Fruit fly (Drosophila melanogaster): Measurements from ENCODE around the gene CG11586.

The CG11586 gene

dm6 chr3L:4282627-4283026, 20.4 kb upstream of the CG11586 start, which contains the start of gene CG11583 (continued):
- TF ChIP-seq repo (GFP tag; optimal IDR thresholded peaks at IDR 0.05): peak; percentile 14
- TF ChIP-seq CG12104 (GFP tag; optimal IDR thresholded peaks at IDR 0.05): no peak
- peak; percentile 38; the same call in 1 of the 2 replicates for TF ChIP-seq Dref (GFP tag; IDR thresholded peaks at IDR 0.05)
- TF ChIP-seq lilli (GFP tag; optimal IDR thresholded peaks at IDR 0.05): no peak
- no peak for TF ChIP-seq Jarid2 (GFP tag; optimal IDR thresholded peaks at IDR 0.05)
- no peak for TF ChIP-seq Hr39 (optimal IDR thresholded peaks at IDR 0.05)
- no peak for TF ChIP-seq Hand (GFP tag; optimal IDR thresholded peaks at IDR 0.05)
- no peak for TF ChIP-seq CG17385 (GFP tag; optimal IDR thresholded peaks at IDR 0.05)
- no peak for TF ChIP-seq dati (GFP tag; IDR thresholded peaks at IDR 0.05)
- TF ChIP-seq kni (GFP tag; optimal IDR thresholded peaks at IDR 0.05): no peak
- TF ChIP-seq CG5245 (GFP tag; optimal IDR thresholded peaks at IDR 0.05): peak; percentile 15
- no peak for TF ChIP-seq CG15011 (GFP tag; optimal IDR thresholded peaks at IDR 0.05)
- no peak for TF ChIP-seq CG10147 (GFP tag; optimal IDR thresholded peaks at IDR 0.05)
- peak; percentile 38; the same call in 1 of the 2 replicates for TF ChIP-seq CG13287 (GFP tag; IDR thresholded peaks at IDR 0.05; ENCODE audit: partially characterized antibody)
- no peak for TF ChIP-seq CG9437 (GFP tag; optimal IDR thresholded peaks at IDR 0.05)
- no peak for TF ChIP-seq CG2875 (GFP tag; optimal IDR thresholded peaks at IDR 0.05)
- TF ChIP-seq h (optimal IDR thresholded peaks at IDR 0.05): no peak
- TF ChIP-seq schlank (tag; optimal IDR thresholded peaks at IDR 0.05): no peak
- TF ChIP-seq prd (optimal IDR thresholded peaks at IDR 0.05): no peak
- no peak for TF ChIP-seq prd (GFP tag; IDR thresholded peaks at IDR 0.05)
- TF ChIP-seq CG2202 (tag; optimal IDR thresholded peaks at IDR 0.05): no peak
- no peak for TF ChIP-seq CrebB (tag; optimal IDR thresholded peaks at IDR 0.05)
- no peak for TF ChIP-seq chinmo (GFP tag; IDR thresholded peaks at IDR 0.05; ENCODE audit: partially characterized antibody)
- no peak for TF ChIP-seq CG14965 (GFP tag; optimal IDR thresholded peaks at IDR 0.05; ENCODE audit: borderline replicate concordance)
- peak; percentile 48; the same call in 1 of the 2 replicates for TF ChIP-seq NFAT (GFP tag; IDR thresholded peaks at IDR 0.05)
- TF ChIP-seq HLHmδ (GFP tag; optimal IDR thresholded peaks at IDR 0.05): no peak
- no peak for TF ChIP-seq tup (GFP tag; optimal IDR thresholded peaks at IDR 0.05)
- peak; percentile 92 for TF ChIP-seq Myb (GFP tag; optimal IDR thresholded peaks at IDR 0.05)
- TF ChIP-seq CG14710 (tag; optimal IDR thresholded peaks at IDR 0.05): peak; percentile 49
- TF ChIP-seq CG33213 (GFP tag; optimal IDR thresholded peaks at IDR 0.05): peak; percentile 39
- TF ChIP-seq GATAe (GFP tag; conservative IDR thresholded peaks at IDR 0.05): no peak
- TF ChIP-seq Trl (optimal IDR thresholded peaks at IDR 0.05): no peak
- peak; percentile 34 for TF ChIP-seq Trl (GFP tag; optimal IDR thresholded peaks at IDR 0.05)
- no peak for TF ChIP-seq seq (GFP tag; IDR thresholded peaks at IDR 0.05)
- no peak for TF ChIP-seq Neu2 (GFP tag; optimal IDR thresholded peaks at IDR 0.05; ENCODE audit: borderline replicate concordance)
- TF ChIP-seq CG2129 (GFP tag; IDR thresholded peaks at IDR 0.05; ENCODE audit: partially characterized antibody): no peak
- peak; percentile 93 for TF ChIP-seq cwo (GFP tag; optimal IDR thresholded peaks at IDR 0.05)
- TF ChIP-seq Side (GFP tag; optimal IDR thresholded peaks at IDR 0.05): peak; percentile 55
- TF ChIP-seq ap (GFP tag; IDR thresholded peaks at IDR 0.05): no peak
- TF ChIP-seq caup (GFP tag; optimal IDR thresholded peaks at IDR 0.05; ENCODE audit: severe bottlenecking): no peak
- no peak for TF ChIP-seq Asciz (GFP tag; optimal IDR thresholded peaks at IDR 0.05)
- peak; percentile 6 for TF ChIP-seq Fer2 (tag; optimal IDR thresholded peaks at IDR 0.05)
- peak; percentile 20 for TF ChIP-seq tx (GFP tag; optimal IDR thresholded peaks at IDR 0.05)
- peak; percentile 64; the same call in 1 of the 3 replicates for TF ChIP-seq ci (GFP tag; IDR thresholded peaks at IDR 0.05)
- no peak for TF ChIP-seq CG15269 (tag; optimal IDR thresholded peaks at IDR 0.05)
- no peak for TF ChIP-seq zen2 (GFP tag; IDR thresholded peaks at IDR 0.05; ENCODE audit: partially characterized antibody)
- TF ChIP-seq CG10654 (GFP tag; optimal IDR thresholded peaks at IDR 0.05): no peak
- TF ChIP-seq ab (GFP tag; optimal IDR thresholded peaks at IDR 0.05): no peak
- no peak for TF ChIP-seq Lhr (GFP tag; optimal IDR thresholded peaks at IDR 0.05)
- no peak for TF ChIP-seq toy (GFP tag; IDR thresholded peaks at IDR 0.05)
- peak; percentile 67 for TF ChIP-seq row (GFP tag; IDR thresholded peaks at IDR 0.05)
- TF ChIP-seq Awh (GFP tag; IDR thresholded peaks at IDR 0.05): no peak

Measured in whole organism, embryonic.